Worm (Caenorhabditis elegans) whole organism, L4 larva: Measurements from ENCODE around the gene cnt-2.

ENCODE experiments used
- F10B5.3 ChIP-seq: sonication (generic microtip); optimal IDR thresholded peaks from 2 replicates; lab custom pipeline; 2016; ENCODE audit warnings: mild to moderate bottlenecking, missing genetic modification characterization, missing compliant biosample characterization
- F37D6.2 ChIP-seq: sonication (generic microtip); optimal IDR thresholded peaks from 2 replicates; lab custom pipeline; 2016; ENCODE audit warnings: mild to moderate bottlenecking, missing genetic modification characterization, missing compliant biosample characterization
- R02D3.7 ChIP-seq: fragments of 150-350 bp; sonication (generic microtip); optimal IDR thresholded peaks from 3 replicates; lab custom pipeline; 2014; ENCODE audit warnings: missing biosample characterization, missing genetic modification characterization
- ZK337.2 ChIP-seq: fragments of 200-800 bp; sonication (Bioruptor generic); IDR thresholded peaks from 2 replicates; pipeline ENCODE4 v1.3.6; 2022; ENCODE audit warnings: missing genetic modification reagents, missing genetic modification characterization, missing compliant biosample characterization
- ama-1 ChIP-seq: fragments of 150-350 bp; optimal IDR thresholded peaks from 2 replicates; lab custom pipeline; 2014; ENCODE audit warnings: inconsistent platforms, mixed read lengths
- arid-1 ChIP-seq: fragments of 200-800 bp; sonication (Bioruptor generic); conservative IDR thresholded peaks from 2 replicates; pipeline ENCODE4 v1.3.6; 2022; ENCODE audit warnings: missing genetic modification reagents, missing genetic modification characterization, missing compliant biosample characterization
- ceh-28 ChIP-seq: fragments of 150-350 bp; optimal IDR thresholded peaks from 2 replicates; lab custom pipeline; 2014; ENCODE audit warnings: missing biosample characterization, missing genetic modification reagents, missing genetic modification characterization
- ceh-32 ChIP-seq: sonication (generic microtip); optimal IDR thresholded peaks from 2 replicates; lab custom pipeline; 2016; ENCODE audit warnings: mild to moderate bottlenecking, missing genetic modification characterization, missing compliant biosample characterization; ENCODE audit not compliant: poor library complexity
- ceh-62 ChIP-seq: sonication (generic microtip); optimal IDR thresholded peaks from 2 replicates; lab custom pipeline; 2017; ENCODE audit warnings: missing biosample characterization, missing genetic modification characterization
- ceh-82 ChIP-seq: sonication (generic microtip); optimal IDR thresholded peaks from 2 replicates; lab custom pipeline; 2017; ENCODE audit warnings: missing biosample characterization, missing genetic modification characterization
- ctbp-1 ChIP-seq: fragments of 200-800 bp; sonication (Bioruptor generic); IDR thresholded peaks from 2 replicates; pipeline ENCODE4 v1.3.6; 2022; ENCODE audit warnings: missing genetic modification reagents, missing genetic modification characterization, missing compliant biosample characterization
- daf-16 ChIP-seq, 3 experiments: sonication (generic microtip); optimal IDR thresholded peaks; 2 replicates each; lab custom pipeline; 2016 to 2017; ENCODE audit warnings: missing genetic modification characterization in 3 of 3, missing genetic modification reagents in 3 of 3, mild to moderate bottlenecking in 2 of 3, missing compliant biosample characterization in 2 of 3, missing biosample characterization in 1 of 3, moderate library complexity in 1 of 3
- dmd-8 ChIP-seq: fragments of 200-800 bp; sonication (Bioruptor generic); IDR thresholded peaks from 2 replicates; pipeline ENCODE4 v1.3.6; 2022; ENCODE audit warnings: missing genetic modification characterization, missing compliant biosample characterization
- dmd-9 ChIP-seq: fragments of 200-800 bp; sonication (Bioruptor generic); IDR thresholded peaks from 2 replicates; pipeline ENCODE4 v1.3.6; 2022; ENCODE audit warnings: missing genetic modification reagents, missing genetic modification characterization, missing compliant biosample characterization
- duxl-1 ChIP-seq: sonication (generic microtip); optimal IDR thresholded peaks from 2 replicates; lab custom pipeline; 2016; ENCODE audit warnings: mild to moderate bottlenecking, missing genetic modification characterization, moderate library complexity, missing compliant biosample characterization; ENCODE audit not compliant: poor library complexity
- dve-1 ChIP-seq: sonication (generic microtip); optimal IDR thresholded peaks from 2 replicates; lab custom pipeline; 2017; ENCODE audit warnings: antibody characterized with exemption, mild to moderate bottlenecking, missing genetic modification characterization, missing compliant biosample characterization; ENCODE audit not compliant: insufficient read depth
- egl-43 ChIP-seq: fragments of 200-800 bp; sonication (Bioruptor generic); IDR thresholded peaks from 2 replicates; pipeline ENCODE4 v1.3.6; 2022; ENCODE audit warnings: missing genetic modification reagents, missing genetic modification characterization, missing compliant biosample characterization
- fkh-10 ChIP-seq: fragments of 150-350 bp; optimal IDR thresholded peaks from 2 replicates; lab custom pipeline; 2014; ENCODE audit warnings: missing biosample characterization, missing genetic modification reagents, missing genetic modification characterization
- hif-1 ChIP-seq, 2 experiments: sonication (generic microtip); optimal IDR thresholded peaks; 2 replicates each; lab custom pipeline; 2016 to 2017; ENCODE audit warnings: missing compliant biosample characterization in 2 of 2, missing genetic modification characterization in 2 of 2, missing genetic modification reagents in 2 of 2, missing genotype in 2 of 2, mild to moderate bottlenecking in 1 of 2
- hlh-11 ChIP-seq: fragments of 200-800 bp; sonication (Bioruptor generic); optimal IDR thresholded peaks from 2 replicates; lab custom pipeline; 2018; ENCODE audit warnings: mild to moderate bottlenecking, missing genetic modification characterization, missing compliant biosample characterization
- hlh-30 ChIP-seq: sonication (generic microtip); optimal IDR thresholded peaks from 2 replicates; lab custom pipeline; 2017; ENCODE audit warnings: antibody characterized with exemption, mild to moderate bottlenecking, missing genetic modification characterization, missing compliant biosample characterization; ENCODE audit not compliant: insufficient read depth
- hmg-1.1 ChIP-seq: fragments of 200-800 bp; sonication (Bioruptor generic); IDR thresholded peaks from 2 replicates; pipeline ENCODE4 v1.3.6; 2022; ENCODE audit warnings: missing genetic modification reagents, missing genetic modification characterization, missing compliant biosample characterization
- lim-7 ChIP-seq: fragments of 200-800 bp; sonication (Bioruptor generic); IDR thresholded peaks from 2 replicates; pipeline ENCODE4 v1.3.6; 2022; ENCODE audit warnings: missing genetic modification characterization, missing compliant biosample characterization
- lin-15B ChIP-seq: fragments of 150-350 bp; sonication (generic microtip); optimal IDR thresholded peaks from 3 replicates; lab custom pipeline; 2014; ENCODE audit warnings: missing biosample characterization, missing genetic modification characterization
- lin-29 ChIP-seq: fragments of 200-800 bp; sonication (Bioruptor generic); IDR thresholded peaks from 2 replicates; pipeline ENCODE4 v1.3.6; 2022; ENCODE audit warnings: missing genetic modification reagents, missing genetic modification characterization, missing compliant biosample characterization
- lin-38 ChIP-seq: fragments of 200-800 bp; sonication (Bioruptor generic); IDR thresholded peaks from 2 replicates; pipeline ENCODE4 v1.3.6; 2022; ENCODE audit warnings: missing genetic modification reagents, missing genetic modification characterization, missing compliant biosample characterization
- lir-3 ChIP-seq: sonication (generic microtip); optimal IDR thresholded peaks from 2 replicates; lab custom pipeline; 2016; ENCODE audit warnings: mild to moderate bottlenecking, missing genetic modification characterization, missing compliant biosample characterization
- lsy-2 ChIP-seq, 2 experiments: fragments of 150-350 bp in 1 of 2; sonication (generic microtip) in 1 of 2; optimal IDR thresholded peaks; 2 replicates each; lab custom pipeline; 2014 to 2017; ENCODE audit warnings: missing biosample characterization in 2 of 2, missing genetic modification characterization in 2 of 2
- madf-9 ChIP-seq: fragments of 200-800 bp; sonication (Bioruptor generic); conservative IDR thresholded peaks from 2 replicates; pipeline ENCODE4 v1.3.6; 2022; ENCODE audit warnings: missing genetic modification reagents, missing genetic modification characterization, missing compliant biosample characterization
- mdt-29 ChIP-seq: fragments of 200-800 bp; sonication (Bioruptor generic); IDR thresholded peaks from 2 replicates; pipeline ENCODE4 v1.3.6; 2022; ENCODE audit warnings: missing genetic modification reagents, missing genetic modification characterization, missing compliant biosample characterization
- mep-1 ChIP-seq: fragments of 150-350 bp; sonication (generic microtip); optimal IDR thresholded peaks from 3 replicates; lab custom pipeline; 2014; ENCODE audit warnings: missing biosample characterization, missing genetic modification characterization
- mxl-3 ChIP-seq: fragments of 200-800 bp; sonication (Bioruptor generic); optimal IDR thresholded peaks from 2 replicates; lab custom pipeline; 2018; ENCODE audit warnings: mild to moderate bottlenecking, missing genetic modification characterization, missing compliant biosample characterization
- nhr-111 ChIP-seq: fragments of 200-800 bp; sonication (Bioruptor generic); optimal IDR thresholded peaks from 2 replicates; lab custom pipeline; 2018; ENCODE audit warnings: mild to moderate bottlenecking, missing genetic modification characterization, missing compliant biosample characterization
- nhr-25 ChIP-seq: sonication (generic microtip); optimal IDR thresholded peaks from 2 replicates; lab custom pipeline; 2017; ENCODE audit warnings: missing genetic modification characterization, mild to moderate bottlenecking, missing compliant biosample characterization, antibody characterized with exemption, moderate library complexity, borderline replicate concordance; ENCODE audit not compliant: insufficient read depth
- nhr-42 ChIP-seq: fragments of 200-800 bp; sonication (Bioruptor generic); IDR thresholded peaks from 2 replicates; pipeline ENCODE4 v1.3.6; 2022; ENCODE audit warnings: missing genetic modification characterization, missing compliant biosample characterization
- nhr-6 ChIP-seq: fragments of 150-350 bp; optimal IDR thresholded peaks from 2 replicates; lab custom pipeline; 2014; ENCODE audit warnings: missing biosample characterization, missing genetic modification characterization
- nhr-76 ChIP-seq: fragments of 150-350 bp; optimal IDR thresholded peaks from 2 replicates; lab custom pipeline; 2014; ENCODE audit warnings: missing biosample characterization, missing genetic modification characterization
- php-3 ChIP-seq: fragments of 200-800 bp; sonication (Bioruptor generic); IDR thresholded peaks from 2 replicates; pipeline ENCODE4 v1.3.6; 2022; ENCODE audit warnings: missing genetic modification reagents, missing genetic modification characterization, missing compliant biosample characterization
- saeg-2 ChIP-seq: fragments of 200-800 bp; sonication (Bioruptor generic); IDR thresholded peaks from 2 replicates; pipeline ENCODE4 v1.3.6; 2022; ENCODE audit warnings: missing genetic modification reagents, missing genetic modification characterization, missing compliant biosample characterization
- sdz-12 ChIP-seq: fragments of 200-800 bp; sonication (Bioruptor generic); optimal IDR thresholded peaks from 2 replicates; lab custom pipeline; 2018; ENCODE audit warnings: mild to moderate bottlenecking, missing genetic modification characterization, missing compliant biosample characterization
- snpc-1.2 ChIP-seq: fragments of 200-800 bp; sonication (Bioruptor generic); IDR thresholded peaks from 2 replicates; pipeline ENCODE4 v1.3.6; 2022; ENCODE audit warnings: missing genetic modification reagents, missing genetic modification characterization, missing compliant biosample characterization
- spr-3 ChIP-seq: fragments of 200-800 bp; sonication (Bioruptor generic); optimal IDR thresholded peaks from 2 replicates; lab custom pipeline; 2018; ENCODE audit warnings: mild to moderate bottlenecking, missing genetic modification characterization, missing compliant biosample characterization
- tra-1 ChIP-seq: fragments of 200-800 bp; sonication (Bioruptor generic); IDR thresholded peaks from 2 replicates; pipeline ENCODE4 v1.3.6; 2022; ENCODE audit warnings: missing genetic modification reagents, missing genetic modification characterization, missing compliant biosample characterization
- unc-130 ChIP-seq: sonication (generic microtip); optimal IDR thresholded peaks from 2 replicates; lab custom pipeline; 2016; ENCODE audit warnings: missing genetic modification reagents, missing genetic modification characterization, missing compliant biosample characterization
- unc-39 ChIP-seq: sonication (generic microtip); optimal IDR thresholded peaks from 2 replicates; lab custom pipeline; 2017; ENCODE audit warnings: missing biosample characterization, missing genetic modification characterization
- zag-1 ChIP-seq: fragments of 150-350 bp; optimal IDR thresholded peaks from 2 replicates; lab custom pipeline; 2014; ENCODE audit warnings: missing biosample characterization, missing genetic modification characterization
- zip-11 ChIP-seq: fragments of 200-800 bp; sonication (Bioruptor generic); IDR thresholded peaks from 2 replicates; pipeline ENCODE4 v1.3.6; 2022; ENCODE audit warnings: missing genetic modification characterization, missing compliant biosample characterization
- ztf-7 ChIP-seq: fragments of 150-350 bp; optimal IDR thresholded peaks from 2 replicates; lab custom pipeline; 2014; ENCODE audit warnings: missing biosample characterization, missing genetic modification characterization

cnt-2 gene

DNA sequence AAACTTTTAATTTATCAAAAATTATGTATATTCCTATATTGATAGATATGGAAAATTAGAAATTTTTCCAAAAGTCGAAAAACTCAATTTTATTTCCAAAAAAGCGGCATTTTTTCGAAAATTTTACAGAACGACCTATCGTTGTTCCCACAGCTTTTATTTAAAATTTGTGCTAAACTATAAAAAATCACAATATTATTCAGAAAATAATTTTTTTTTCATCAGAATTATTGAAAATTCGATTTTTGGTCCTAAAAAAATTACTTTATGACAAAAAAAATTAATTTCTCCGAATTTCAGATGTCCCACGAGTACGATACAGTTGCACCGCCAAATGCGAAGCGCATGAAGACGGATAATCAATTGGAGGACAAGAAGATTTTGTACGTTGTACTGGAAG, 5.6 kb upstream of the cnt-2 start, which contains the start of gene emg-1:
Gene emg-1 (plus strand): TSS at position 301 of the 400 bp plus-strand sequence.
- TF ChIP-seq ama-1 (lab: Kevin White, UChicago) = no peak
- no peak for TF ChIP-seq spr-3 (GFP tag; lab: Kevin White, UChicago)
- no peak for TF ChIP-seq snpc-1.2
- TF ChIP-seq zag-1 = no peak
- no peak for TF ChIP-seq R02D3.7 (tag; lab: Kevin White, UChicago)
- TF ChIP-seq ceh-32 (tag; lab: Kevin White, UChicago) = no peak

ce11 chrIII:10651634-10652033, 3.2 kb upstream of the cnt-2 start:
- TF ChIP-seq unc-130 = no peak
- TF ChIP-seq mdt-29 (GFP tag; lab: Robert Waterston, UW) = no peak
- TF ChIP-seq hif-1 (tag; optimal IDR thresholded peaks at IDR 0.05; lab: Kevin White, UChicago) = no peak
- no peak for TF ChIP-seq lir-3
- no peak for TF ChIP-seq ceh-62 (tag; lab: Kevin White, UChicago)
- TF ChIP-seq zip-11 = no peak
- TF ChIP-seq mep-1 (tag; lab: Kevin White, UChicago) = peak; percentile 40
- TF ChIP-seq ceh-32 (tag; lab: Kevin White, UChicago) = no peak
- no peak for TF ChIP-seq dmd-9 (GFP tag; lab: Robert Waterston, UW)
- TF ChIP-seq nhr-76 (tag; lab: Kevin White, UChicago) = no peak
- peak; percentile 2 for TF ChIP-seq dve-1 (tag; lab: Kevin White, UChicago)
- TF ChIP-seq hlh-11 (tag; lab: Kevin White, UChicago) = peak; percentile 59
- TF ChIP-seq lin-38 = peak; percentile 51
- no peak for TF ChIP-seq nhr-25 (tag; lab: Kevin White, UChicago)
- no peak for TF ChIP-seq unc-39 (tag; lab: Kevin White, UChicago)
- no peak for TF ChIP-seq nhr-111 (GFP tag; lab: Kevin White, UChicago)
- TF ChIP-seq snpc-1.2 = 0 out of 2 replicates have a peak, but pooled peaks have one; percentile 16
- TF ChIP-seq ZK337.2 = no peak
- TF ChIP-seq ceh-82 = no peak
- TF ChIP-seq F10B5.3 = no peak
- no peak for TF ChIP-seq php-3 (GFP tag; lab: Robert Waterston, UW)
- peak; percentile 24 for TF ChIP-seq nhr-6 (tag; lab: Kevin White, UChicago)
- no peak for TF ChIP-seq lin-15B (tag; lab: Kevin White, UChicago)
- TF ChIP-seq arid-1 (GFP tag; lab: Robert Waterston, UW) = no peak
- no peak for TF ChIP-seq saeg-2 (GFP tag; lab: Robert Waterston, UW)
- TF ChIP-seq ama-1 (lab: Kevin White, UChicago) = no peak
- no peak for TF ChIP-seq duxl-1 (tag; lab: Kevin White, UChicago)
- TF ChIP-seq spr-3 (GFP tag; lab: Kevin White, UChicago) = no peak
- TF ChIP-seq nhr-42 (GFP tag; lab: Robert Waterston, UW) = no peak
- no peak for TF ChIP-seq lin-29 (GFP tag; lab: Robert Waterston, UW)
- no peak for TF ChIP-seq tra-1 (GFP tag; lab: Robert Waterston, UW)
- peak in 1 of 2 experiments; percentile 60 for TF ChIP-seq lsy-2 (tag; optimal IDR thresholded peaks at IDR 0.05; lab: Kevin White, UChicago)
- TF ChIP-seq ztf-7 (tag; lab: Kevin White, UChicago) = no peak
- no peak for TF ChIP-seq F37D6.2 (tag; lab: Kevin White, UChicago)
- TF ChIP-seq egl-43 (GFP tag; lab: Robert Waterston, UW) = no peak
- TF ChIP-seq sdz-12 (GFP tag; lab: Kevin White, UChicago) = no peak
- no peak for TF ChIP-seq madf-9
- no peak for TF ChIP-seq dmd-8 (GFP tag; lab: Robert Waterston, UW)
- peak; percentile 34 for TF ChIP-seq ceh-28 (tag; lab: Kevin White, UChicago)
- no peak for TF ChIP-seq mxl-3
- TF ChIP-seq ctbp-1 (GFP tag; lab: Robert Waterston, UW) = no peak
- peak; percentile 68 for TF ChIP-seq hlh-30 (tag; lab: Kevin White, UChicago)
- peak; percentile 89 for TF ChIP-seq hmg-1.1
- TF ChIP-seq lim-7 = no peak
- TF ChIP-seq fkh-10 (GFP tag; lab: Kevin White, UChicago) = no peak
- no peak for TF ChIP-seq daf-16 (GFP tag; optimal IDR thresholded peaks at IDR 0.05; lab: Kevin White, UChicago)
- TF ChIP-seq daf-16 (tag; optimal IDR thresholded peaks at IDR 0.05; lab: Kevin White, UChicago) = peak; percentile 18
